Worm (Caenorhabditis elegans) whole organism, L2 larva: ENCODE measurements around the gene rab-39.
A peak's percentile ranks its signal among the peaks of the same experiment; 100 is the strongest.

Experiments used
- C34F6.9 ChIP-seq: fragments of 150-350 bp; optimal IDR thresholded peaks from 2 replicates; lab custom pipeline; 2014; ENCODE audit warnings: missing biosample characterization, missing genetic modification characterization
- F13H6.1 ChIP-seq: sonication (generic microtip); optimal IDR thresholded peaks from 2 replicates; lab custom pipeline; 2016; ENCODE audit warnings: missing genetic modification characterization, missing compliant biosample characterization
- R02D3.7 ChIP-seq: fragments of 150-350 bp; optimal IDR thresholded peaks from 2 replicates; lab custom pipeline; 2014; ENCODE audit warnings: missing biosample characterization, missing genetic modification characterization
- Y55F3AM.14 ChIP-seq: fragments of 200-800 bp; sonication (Bioruptor generic); optimal IDR thresholded peaks from 2 replicates; lab custom pipeline; 2018; ENCODE audit warnings: mild to moderate bottlenecking, missing genetic modification characterization, missing compliant biosample characterization
- ZK546.5 ChIP-seq: sonication (generic microtip); optimal IDR thresholded peaks from 2 replicates; lab custom pipeline; 2017; ENCODE audit warnings: missing biosample characterization, missing genetic modification characterization
- alr-1 ChIP-seq: fragments of 150-350 bp; optimal IDR thresholded peaks from 2 replicates; lab custom pipeline; 2014; ENCODE audit warnings: missing biosample characterization, missing genetic modification characterization
- aly-2 ChIP-seq: fragments of 150-350 bp; optimal IDR thresholded peaks from 2 replicates; lab custom pipeline; 2014; ENCODE audit warnings: missing biosample characterization, missing genetic modification characterization
- ama-1 ChIP-seq: fragments of 150-350 bp; optimal IDR thresholded peaks from 2 replicates; lab custom pipeline; 2018; ENCODE audit warnings: inconsistent platforms
- blmp-1 ChIP-seq: sonication (generic microtip); optimal IDR thresholded peaks from 2 replicates; lab custom pipeline; 2017; ENCODE audit warnings: missing genetic modification characterization, mild to moderate bottlenecking, missing compliant biosample characterization, antibody characterized with exemption, moderate library complexity; ENCODE audit not compliant: insufficient read depth
- ceh-16 ChIP-seq: fragments of 150-350 bp; optimal IDR thresholded peaks from 2 replicates; lab custom pipeline; 2014; ENCODE audit warnings: missing biosample characterization, missing genetic modification characterization
- ceh-82 ChIP-seq: fragments of 150-350 bp; optimal IDR thresholded peaks from 2 replicates; lab custom pipeline; 2014; ENCODE audit warnings: missing biosample characterization, missing genetic modification characterization
- crh-2 ChIP-seq: sonication (generic microtip); optimal IDR thresholded peaks from 2 replicates; lab custom pipeline; 2017; ENCODE audit warnings: missing biosample characterization, missing genetic modification characterization
- dmd-4 ChIP-seq: sonication (generic microtip); optimal IDR thresholded peaks from 2 replicates; lab custom pipeline; 2017; ENCODE audit warnings: missing biosample characterization, missing genetic modification characterization
- egl-27 ChIP-seq: sonication (generic microtip); optimal IDR thresholded peaks from 3 replicates; lab custom pipeline; 2017; ENCODE audit warnings: missing biosample characterization, missing genetic modification reagents, missing genetic modification characterization
- elt-1 ChIP-seq: fragments of 150-350 bp; optimal IDR thresholded peaks from 2 replicates; lab custom pipeline; 2014; ENCODE audit warnings: missing biosample characterization, missing genetic modification characterization
- elt-3 ChIP-seq: sonication (generic microtip); optimal IDR thresholded peaks from 2 replicates; lab custom pipeline; 2017; ENCODE audit warnings: missing biosample characterization, missing genetic modification characterization
- fos-1 ChIP-seq: fragments of 150-350 bp; optimal IDR thresholded peaks from 2 replicates; lab custom pipeline; 2014; ENCODE audit warnings: missing biosample characterization, missing genetic modification characterization
- gmeb-1 ChIP-seq: fragments of 150-350 bp; optimal IDR thresholded peaks from 2 replicates; lab custom pipeline; 2014; ENCODE audit warnings: missing biosample characterization, missing genetic modification characterization
- lin-11 ChIP-seq: fragments of 150-350 bp; sonication (generic microtip); optimal IDR thresholded peaks from 2 replicates; lab custom pipeline; 2014; ENCODE audit warnings: missing biosample characterization, missing genetic modification characterization, inconsistent platforms, mixed read lengths
- lin-13 ChIP-seq: fragments of 150-350 bp; optimal IDR thresholded peaks from 2 replicates; lab custom pipeline; 2014; ENCODE audit warnings: missing biosample characterization, missing genetic modification reagents, missing genetic modification characterization
- lin-39 ChIP-seq: fragments of 150-350 bp; optimal IDR thresholded peaks from 2 replicates; lab custom pipeline; 2014; ENCODE audit warnings: missing biosample characterization, missing genetic modification reagents, missing genetic modification characterization
- lsy-2 ChIP-seq, 2 experiments: fragments of 150-350 bp in 1 of 2; sonication (generic microtip) in 1 of 2; optimal IDR thresholded peaks; 2 replicates each; lab custom pipeline; 2014 to 2017; ENCODE audit warnings: missing biosample characterization in 2 of 2, missing genetic modification characterization in 2 of 2
- mab-5 ChIP-seq: fragments of 150-350 bp; optimal IDR thresholded peaks from 2 replicates; lab custom pipeline; 2014; ENCODE audit warnings: missing biosample characterization, missing genetic modification characterization
- mbf-1 ChIP-seq: sonication (generic microtip); optimal IDR thresholded peaks from 2 replicates; lab custom pipeline; 2017; ENCODE audit warnings: missing biosample characterization, missing genetic modification characterization
- mdl-1 ChIP-seq, 2 experiments: fragments of 150-350 bp in 1 of 2; sonication (generic microtip) in 1 of 2; optimal IDR thresholded peaks; 2 replicates each; lab custom pipeline; 2017; ENCODE audit warnings: missing biosample characterization in 2 of 2, missing genetic modification characterization in 2 of 2
- nhr-10 ChIP-seq: sonication (generic microtip); optimal IDR thresholded peaks from 2 replicates; lab custom pipeline; 2017; ENCODE audit warnings: missing biosample characterization, missing genetic modification characterization
- nhr-11 ChIP-seq: fragments of 150-350 bp; optimal IDR thresholded peaks from 2 replicates; lab custom pipeline; 2014; ENCODE audit warnings: missing biosample characterization, missing genetic modification characterization
- nhr-12 ChIP-seq: fragments of 150-350 bp; optimal IDR thresholded peaks from 2 replicates; lab custom pipeline; 2014; ENCODE audit warnings: missing biosample characterization, missing genetic modification characterization
- nhr-129 ChIP-seq: fragments of 150-350 bp; optimal IDR thresholded peaks from 2 replicates; lab custom pipeline; 2014; ENCODE audit warnings: missing biosample characterization, missing genetic modification characterization
- nhr-21 ChIP-seq: fragments of 150-350 bp; optimal IDR thresholded peaks from 2 replicates; lab custom pipeline; 2014; ENCODE audit warnings: missing biosample characterization, missing genetic modification characterization
- nhr-23 ChIP-seq: fragments of 150-350 bp; optimal IDR thresholded peaks from 2 replicates; lab custom pipeline; 2014; ENCODE audit warnings: missing biosample characterization, missing genetic modification reagents, missing genetic modification characterization
- nhr-237 ChIP-seq: fragments of 150-350 bp; optimal IDR thresholded peaks from 2 replicates; lab custom pipeline; 2014; ENCODE audit warnings: missing biosample characterization, missing genetic modification characterization
- nhr-25 ChIP-seq: fragments of 150-350 bp; sonication (generic microtip); optimal IDR thresholded peaks from 3 replicates; lab custom pipeline; 2014; ENCODE audit warnings: missing biosample characterization, missing genetic modification characterization
- nhr-6 ChIP-seq: fragments of 150-350 bp; optimal IDR thresholded peaks from 2 replicates; lab custom pipeline; 2014; ENCODE audit warnings: missing biosample characterization, missing genetic modification characterization
- nhr-77 ChIP-seq: fragments of 150-350 bp; optimal IDR thresholded peaks from 2 replicates; lab custom pipeline; 2014; ENCODE audit warnings: missing biosample characterization, missing genetic modification characterization
- peb-1 ChIP-seq: fragments of 150-350 bp; optimal IDR thresholded peaks from 2 replicates; lab custom pipeline; 2014; ENCODE audit warnings: missing biosample characterization, missing genetic modification characterization
- sem-4 ChIP-seq: fragments of 150-350 bp; optimal IDR thresholded peaks from 2 replicates; lab custom pipeline; 2014; ENCODE audit warnings: missing biosample characterization, missing genetic modification reagents, missing genetic modification characterization
- skn-1 ChIP-seq: sonication (generic microtip); optimal IDR thresholded peaks from 2 replicates; lab custom pipeline; 2017; ENCODE audit warnings: missing biosample characterization, missing genetic modification characterization
- sma-3 ChIP-seq: sonication (generic microtip); optimal IDR thresholded peaks from 2 replicates; lab custom pipeline; 2016; ENCODE audit warnings: missing genetic modification reagents, missing genetic modification characterization, missing compliant biosample characterization
- sma-9 ChIP-seq, 2 experiments: fragments of 150-350 bp in 1 of 2; sonication (generic microtip) in 1 of 2; optimal IDR thresholded peaks; 2 replicates each; lab custom pipeline; 2014 to 2016; ENCODE audit warnings: missing genetic modification characterization in 2 of 2, mild to moderate bottlenecking in 1 of 2, missing biosample characterization in 1 of 2, missing compliant biosample characterization in 1 of 2, missing genetic modification reagents in 1 of 2, moderate library complexity in 1 of 2
- snpc-4 ChIP-seq: fragments of 150-350 bp; optimal IDR thresholded peaks from 2 replicates; lab custom pipeline; 2014; ENCODE audit warnings: missing biosample characterization, missing genetic modification characterization
- unc-39 ChIP-seq: fragments of 150-350 bp; optimal IDR thresholded peaks from 2 replicates; lab custom pipeline; 2014; ENCODE audit warnings: missing biosample characterization, missing genetic modification characterization
- unc-55 ChIP-seq: fragments of 150-350 bp; sonication (generic microtip); optimal IDR thresholded peaks from 3 replicates; lab custom pipeline; 2014; ENCODE audit warnings: missing biosample characterization, missing genetic modification reagents, missing genetic modification characterization
- unc-62 ChIP-seq: fragments of 150-350 bp; optimal IDR thresholded peaks from 2 replicates; lab custom pipeline; 2014; ENCODE audit warnings: missing biosample characterization, missing genetic modification reagents, missing genetic modification characterization
- zag-1 ChIP-seq: fragments of 150-350 bp; optimal IDR thresholded peaks from 2 replicates; lab custom pipeline; 2014; ENCODE audit warnings: missing biosample characterization, missing genetic modification characterization
- ztf-1 ChIP-seq: fragments of 200-800 bp; sonication (Bioruptor generic); conservative IDR thresholded peaks from 2 replicates; pipeline ENCODE4 v1.3.6; 2022; ENCODE audit warnings: missing genetic modification characterization, missing compliant biosample characterization
- ztf-11 ChIP-seq: sonication (generic microtip); optimal IDR thresholded peaks from 2 replicates; lab custom pipeline; 2017; ENCODE audit warnings: missing biosample characterization, missing genetic modification characterization
- ztf-4 ChIP-seq: fragments of 150-350 bp; optimal IDR thresholded peaks from 2 replicates; lab custom pipeline; 2014; ENCODE audit warnings: missing biosample characterization, missing genetic modification characterization

Gene rab-39

DNA sequence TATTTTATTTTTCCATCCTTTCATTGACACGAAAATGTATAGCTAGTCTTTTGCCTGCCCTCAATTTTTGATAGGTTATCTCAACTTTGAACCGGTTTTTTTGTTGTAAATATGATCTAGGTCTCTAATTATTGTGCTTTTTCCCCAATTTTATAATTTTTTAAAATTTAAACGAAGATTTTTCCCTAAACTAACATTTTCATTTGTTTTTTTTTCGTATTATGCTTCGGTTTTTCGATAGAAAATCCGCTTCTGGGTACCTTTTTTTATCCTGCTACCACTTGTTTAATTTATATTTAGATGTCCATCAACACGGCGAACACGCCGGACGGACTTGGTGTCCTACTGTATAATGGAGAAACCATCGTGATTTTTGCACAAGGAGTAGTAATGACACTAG lies 6.8 kb upstream of the rab-39 start, which contains the start of gene wbp-2:
Gene wbp-2 (plus strand): TSS at position 301 of the 400 bp plus-strand sequence.
- TF ChIP-seq elt-1 (tag; lab: Kevin White, UChicago) (no peak), C34F6.9 (tag; lab: Kevin White, UChicago) (no peak), nhr-10 (no peak)

DNA sequence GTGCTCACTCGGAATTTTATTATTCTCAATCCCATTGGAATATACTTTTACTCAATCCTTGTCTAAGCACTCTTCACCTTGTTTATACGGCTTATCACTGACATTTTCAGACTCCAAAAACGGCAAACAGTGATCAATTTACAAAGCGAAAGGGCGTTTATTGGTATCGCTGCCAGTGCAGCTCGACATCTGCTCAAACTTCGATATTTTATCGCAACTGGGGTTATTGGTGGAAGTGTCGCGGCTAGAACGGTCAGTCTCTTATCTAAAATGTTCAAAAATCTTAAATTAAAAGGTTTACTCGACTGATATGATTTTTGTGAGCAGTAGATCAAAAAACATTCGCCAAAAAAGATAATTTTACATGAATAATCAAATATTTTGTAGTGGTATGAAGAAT lies 2.8 kb upstream of the rab-39 start:
- TF ChIP-seq ama-1 (lab: Kevin White, UChicago), result no peak
- no peak for TF ChIP-seq nhr-6 (tag; lab: Kevin White, UChicago)
- peak; percentile 70 for TF ChIP-seq fos-1 (tag; lab: Kevin White, UChicago)
- TF ChIP-seq sma-3 (GFP tag; lab: Kevin White, UChicago), result no peak
- TF ChIP-seq alr-1 (tag; lab: Kevin White, UChicago), result no peak
- no peak for TF ChIP-seq ZK546.5 (tag; lab: Kevin White, UChicago)
- TF ChIP-seq, all 48 proteins: peak for 1

DNA sequence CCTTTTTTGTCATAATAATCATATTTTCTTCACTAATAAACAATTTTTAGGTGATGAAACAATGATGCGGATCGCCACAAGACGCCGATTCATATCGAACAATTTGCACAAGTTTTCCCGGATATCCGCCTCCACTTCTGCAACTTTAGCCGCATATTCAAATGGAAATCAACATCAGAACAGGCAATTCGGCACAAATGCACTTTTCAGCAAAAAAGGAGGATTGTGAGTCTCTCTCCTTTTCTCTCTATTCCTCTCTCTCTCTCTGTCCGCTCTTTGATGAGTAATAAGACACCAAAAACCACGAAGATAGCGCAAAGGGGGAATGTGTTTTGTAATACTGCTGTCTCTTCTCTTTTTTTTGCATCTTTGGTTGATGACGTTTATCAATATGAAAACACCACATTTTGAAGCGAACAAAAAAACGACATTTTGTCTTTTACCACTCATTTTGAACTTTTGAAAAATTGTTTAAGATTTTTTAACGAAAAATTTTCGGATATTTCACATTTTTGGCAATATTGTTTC lies 2.2 kb upstream of the rab-39 start, which contains the start of gene eat-3:
Gene eat-3 (plus strand): TSS at position 51 of the 528 bp plus-strand sequence.
- TF ChIP-seq peb-1 (tag; lab: Kevin White, UChicago) (no peak), skn-1 (tag; lab: Kevin White, UChicago) (no peak), mab-5 (no peak), elt-1 (tag; lab: Kevin White, UChicago) (no peak), mbf-1 (no peak), sma-3 (GFP tag; lab: Kevin White, UChicago) (no peak), lin-39 (tag; lab: Kevin White, UChicago) (no peak), lin-11 (tag; lab: Kevin White, UChicago) (no peak), ztf-4 (no peak), alr-1 (tag; lab: Kevin White, UChicago) (no peak), gmeb-1 (tag; lab: Kevin White, UChicago) (no peak), elt-3 (no peak), lin-13 (GFP tag; lab: Kevin White, UChicago) (no peak), ceh-82 (no peak), Y55F3AM.14 (GFP tag; lab: Kevin White, UChicago) (no peak), crh-2 (peak; percentile 12), ztf-11 (tag; lab: Kevin White, UChicago) (no peak), nhr-21 (no peak), C34F6.9 (tag; lab: Kevin White, UChicago) (peak; percentile 46), nhr-129 (tag; lab: Kevin White, UChicago) (peak; percentile 29), sma-9 (GFP tag; optimal IDR thresholded peaks at IDR 0.05; lab: Kevin White, UChicago) (peak; percentile 72), sma-9 (tag; optimal IDR thresholded peaks at IDR 0.05; lab: Kevin White, UChicago) (no peak), sem-4 (tag; lab: Kevin White, UChicago) (peak; percentile 10), unc-62 (GFP tag; lab: Kevin White, UChicago) (no peak), F13H6.1 (tag; lab: Kevin White, UChicago) (no peak), aly-2 (tag; lab: Kevin White, UChicago) (no peak), fos-1 (tag; lab: Kevin White, UChicago) (peak; percentile 84), nhr-10 (no peak), zag-1 (tag; lab: Kevin White, UChicago) (peak; percentile 51), nhr-25 (tag; lab: Kevin White, UChicago) (no peak), blmp-1 (no peak), unc-55 (GFP tag; lab: Kevin White, UChicago) (peak; percentile 86), ama-1 (lab: Kevin White, UChicago) (no peak), lsy-2 (tag; optimal IDR thresholded peaks at IDR 0.05; lab: Kevin White, UChicago) (peak in 1 of 2 experiments; percentile 45), nhr-11 (tag; lab: Kevin White, UChicago) (no peak), egl-27 (tag; lab: Kevin White, UChicago) (no peak), nhr-12 (tag; lab: Kevin White, UChicago) (no peak), ceh-16 (tag; lab: Kevin White, UChicago) (no peak), nhr-23 (tag; lab: Kevin White, UChicago) (no peak), dmd-4 (tag; lab: Kevin White, UChicago) (no peak), ztf-1 (GFP tag; lab: Robert Waterston, UW) (no peak), unc-39 (tag; lab: Kevin White, UChicago) (no peak), nhr-237 (tag; lab: Kevin White, UChicago) (no peak), snpc-4 (no peak), nhr-6 (tag; lab: Kevin White, UChicago) (no peak), nhr-77 (tag; lab: Kevin White, UChicago) (no peak), mdl-1 (tag; optimal IDR thresholded peaks at IDR 0.05; lab: Kevin White, UChicago) (peak in 1 of 2 experiments; percentile 19), ZK546.5 (tag; lab: Kevin White, UChicago) (no peak), R02D3.7 (tag; lab: Kevin White, UChicago) (no peak)
